Worm (Caenorhabditis elegans): ENCODE measurements around the gene ckb-4.
A peak's percentile ranks its signal among the peaks of the same experiment; 100 is the strongest.

ckb-4 gene

DNA sequence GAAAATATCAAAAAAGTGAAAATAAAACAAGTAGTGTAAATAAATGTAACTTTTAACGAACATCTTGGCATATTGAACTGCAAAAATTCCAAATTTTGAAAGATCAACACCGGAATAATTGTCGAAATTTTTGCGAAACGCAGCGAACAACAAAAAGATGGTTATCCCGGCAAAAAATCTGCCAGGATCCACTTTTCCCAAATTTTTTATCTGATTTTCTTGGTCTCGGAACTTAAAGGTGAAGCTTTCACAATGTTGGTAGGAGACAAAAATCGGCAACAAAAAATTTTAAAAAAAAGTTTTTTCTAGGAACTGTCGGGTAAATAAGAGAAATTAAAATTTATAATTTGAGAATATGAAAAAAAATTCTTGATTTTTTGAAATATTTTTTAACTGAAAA lies 9.3 kb upstream of the ckb-4 start, which contains the start of gene bgnt-1.2:
TSS of gene bgnt-1.2 (minus strand) at position 101 of the 400 bp plus-strand sequence.
- TF ChIP-seq ceh-90 (tag; optimal IDR thresholded peaks at IDR 0.05) (no peak), nhr-71 (tag; optimal IDR thresholded peaks at IDR 0.05) (no peak), hlh-17 (GFP tag; optimal IDR thresholded peaks at IDR 0.05; ENCODE audit: borderline replicate concordance) (no peak), ceh-82 (tag; optimal IDR thresholded peaks at IDR 0.05) (no peak), ztf-11 (tag; optimal IDR thresholded peaks at IDR 0.05) (no peak), zip-4 (GFP tag; optimal IDR thresholded peaks at IDR 0.05) (no peak), Y116A8C.19 (tag; optimal IDR thresholded peaks at IDR 0.05; ENCODE audit: borderline replicate concordance) (no peak), dsc-1 (tag; optimal IDR thresholded peaks at IDR 0.05) (no peak), nhr-20 (tag; optimal IDR thresholded peaks at IDR 0.05) (no peak), swsn-7 (tag; optimal IDR thresholded peaks at IDR 0.05) (no peak), lir-3 (tag; optimal IDR thresholded peaks at IDR 0.05; ENCODE audit: poor library complexity) (no peak), ces-1 (GFP tag; optimal IDR thresholded peaks at IDR 0.05) (no peak), vab-15 (tag; optimal IDR thresholded peaks at IDR 0.05) (no peak), jun-1 (tag; optimal IDR thresholded peaks at IDR 0.05) (no peak), fkh-4 (tag; optimal IDR thresholded peaks at IDR 0.05; ENCODE audit: borderline replicate concordance) (no peak)

DNA sequence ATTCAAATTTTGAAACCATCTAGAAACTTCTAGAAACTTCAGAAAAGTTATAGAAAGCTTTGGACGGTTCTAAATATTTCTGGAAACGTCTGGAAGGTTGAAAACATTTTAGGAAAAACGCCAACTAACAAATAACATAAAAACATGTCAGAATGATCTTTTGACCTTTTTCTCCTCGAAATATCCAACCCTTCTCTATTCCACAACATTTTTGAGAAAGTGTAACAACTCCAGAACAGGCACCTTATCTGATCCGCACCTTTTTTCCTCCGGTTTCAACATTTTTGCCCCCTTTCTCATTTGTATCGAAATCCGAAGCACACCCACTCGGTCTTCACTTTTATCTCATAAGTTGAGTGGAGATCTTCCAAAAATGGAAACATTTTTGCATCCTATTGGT lies 1.1 kb upstream of the ckb-4 start, which contains the start of gene F22F7.3:
TSS of gene F22F7.3 (plus strand) at position 301 of the 400 bp plus-strand sequence.
- TF ChIP-seq C04F5.9 (tag; optimal IDR thresholded peaks at IDR 0.05): no peak
- peak; percentile 34 for TF ChIP-seq blmp-1 (tag; optimal IDR thresholded peaks at IDR 0.05)
- TF ChIP-seq efl-1 (optimal IDR thresholded peaks at IDR 0.05): no peak
- peak in 1 of 2 experiments; percentile 66 for TF ChIP-seq efl-1 (GFP tag; optimal IDR thresholded peaks at IDR 0.05 in 1 of 2)

- TF ChIP-seq C16A3.4 (tag; optimal IDR thresholded peaks at IDR 0.05) (no peak), mef-2 (tag; optimal IDR thresholded peaks at IDR 0.05) (no peak), unc-86 (tag; optimal IDR thresholded peaks at IDR 0.05) (no peak), mdl-1 (tag; optimal IDR thresholded peaks at IDR 0.05) (no peak), mep-1 (tag; optimal IDR thresholded peaks at IDR 0.05) (no peak), ces-1 (GFP tag; optimal IDR thresholded peaks at IDR 0.05) (no peak), nhr-71 (tag; optimal IDR thresholded peaks at IDR 0.05) (no peak), lin-35 (GFP tag; optimal IDR thresholded peaks at IDR 0.05) (no peak), unc-30 (tag; optimal IDR thresholded peaks at IDR 0.05) (no peak), ceh-88 (GFP tag; IDR thresholded peaks at IDR 0.05) (no peak), tlp-1 (tag; optimal IDR thresholded peaks at IDR 0.05) (no peak), elt-2 (tag; optimal IDR thresholded peaks at IDR 0.05) (no peak), nhr-84 (tag; optimal IDR thresholded peaks at IDR 0.05) (no peak), ceh-63 (GFP tag; optimal IDR thresholded peaks at IDR 0.05) (no peak), lin-15B (tag; optimal IDR thresholded peaks at IDR 0.05) (no peak), ama-1 (optimal IDR thresholded peaks at IDR 0.05) (no peak), aha-1 (tag; optimal IDR thresholded peaks at IDR 0.05) (no peak), grh-1 (GFP tag; IDR thresholded peaks at IDR 0.05) (no peak), zag-1 (tag; optimal IDR thresholded peaks at IDR 0.05) (no peak), ceh-8 (GFP tag; optimal IDR thresholded peaks at IDR 0.05) (no peak)
These were observed 3.3 kb downstream of the ckb-4 start, which contains the start of gene F22F7.4 for ce11 chrV:2105976-2106375. F22F7.4 (minus strand) TSS chrV:2106076.

DNA sequence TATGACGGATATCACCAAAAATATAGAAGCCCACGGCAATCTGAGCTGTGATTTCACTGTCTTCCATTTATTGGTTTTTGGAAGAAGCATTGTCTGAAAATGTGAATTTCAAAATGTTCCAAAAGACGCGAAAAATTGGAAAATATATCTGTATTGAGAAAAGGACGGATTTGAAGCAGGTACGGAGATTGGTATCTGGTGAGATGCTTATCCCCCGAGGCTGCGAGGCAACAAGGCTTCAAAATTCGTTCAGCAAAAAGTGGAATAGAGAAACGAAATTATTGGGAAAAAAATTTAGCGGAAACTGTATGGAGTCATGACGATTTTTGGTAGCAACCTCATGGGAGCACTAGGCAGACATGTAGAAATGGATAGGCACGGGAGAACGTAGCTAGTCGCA lies 6.1 kb downstream of the ckb-4 start, which contains the start of gene F36F12.1:
TSS of gene F36F12.1 (minus strand) at position 101 of the 400 bp plus-strand sequence.
- TF ChIP-seq skn-1 (tag; optimal IDR thresholded peaks at IDR 0.05) (no peak), efl-1 (optimal IDR thresholded peaks at IDR 0.05) (no peak), efl-1 (GFP tag; optimal IDR thresholded peaks at IDR 0.05 in 1 of 2) (peak in 1 of 2 experiments; percentile 55)

All from whole organism, L1 larva.